Worm (Caenorhabditis elegans) whole organism, L4 larva: ENCODE data around the gene F53F4.2.

ENCODE experiments used
- D1046.2 ChIP-seq: fragments of 200-800 bp; sonication (Bioruptor generic); IDR thresholded peaks from 2 replicates; pipeline ENCODE4 v1.3.6; 2022; ENCODE audit warnings: missing genetic modification characterization, missing compliant biosample characterization
- F37D6.2 ChIP-seq: sonication (generic microtip); optimal IDR thresholded peaks from 2 replicates; lab custom pipeline; 2016; ENCODE audit warnings: mild to moderate bottlenecking, missing genetic modification characterization, missing compliant biosample characterization
- F49E8.2 ChIP-seq: sonication (generic microtip); optimal IDR thresholded peaks from 2 replicates; lab custom pipeline; 2016; ENCODE audit warnings: missing compliant biosample characterization, mild to moderate bottlenecking, missing genetic modification characterization, borderline replicate concordance
- R02D3.7 ChIP-seq: fragments of 150-350 bp; sonication (generic microtip); optimal IDR thresholded peaks from 3 replicates; lab custom pipeline; 2014; ENCODE audit warnings: missing biosample characterization, missing genetic modification characterization
- Y105C5A.15 ChIP-seq: fragments of 200-800 bp; sonication (Bioruptor generic); IDR thresholded peaks from 2 replicates; pipeline ENCODE4 v1.3.6; 2022; ENCODE audit warnings: missing genetic modification characterization, missing compliant biosample characterization
- Y48G9A.11 ChIP-seq: fragments of 200-800 bp; sonication (Bioruptor generic); IDR thresholded peaks from 2 replicates; pipeline ENCODE4 v1.3.6; 2022; ENCODE audit warnings: missing genetic modification reagents, missing genetic modification characterization, missing compliant biosample characterization
- Y75B8A.6 ChIP-seq: fragments of 200-800 bp; sonication (Bioruptor generic); IDR thresholded peaks from 2 replicates; pipeline ENCODE4 v1.3.6; 2022; ENCODE audit warnings: missing genetic modification reagents, missing genetic modification characterization, missing compliant biosample characterization
- ZK337.2 ChIP-seq: fragments of 200-800 bp; sonication (Bioruptor generic); IDR thresholded peaks from 2 replicates; pipeline ENCODE4 v1.3.6; 2022; ENCODE audit warnings: missing genetic modification reagents, missing genetic modification characterization, missing compliant biosample characterization
- aha-1 ChIP-seq: fragments of 150-350 bp; peaks from one replicate; lab custom pipeline; 2014; ENCODE audit warnings: missing biosample characterization, missing genetic modification characterization
- arid-1 ChIP-seq: fragments of 200-800 bp; sonication (Bioruptor generic); conservative IDR thresholded peaks from 2 replicates; pipeline ENCODE4 v1.3.6; 2022; ENCODE audit warnings: missing genetic modification reagents, missing genetic modification characterization, missing compliant biosample characterization
- attf-4 ChIP-seq: sonication (generic microtip); optimal IDR thresholded peaks from 3 replicates; lab custom pipeline; 2017; ENCODE audit warnings: missing biosample characterization, missing genetic modification characterization
- ces-1 ChIP-seq: fragments of 150-350 bp; sonication (generic microtip); optimal IDR thresholded peaks from 4 replicates; lab custom pipeline; 2014; ENCODE audit warnings: missing biosample characterization, missing genetic modification reagents, missing genetic modification characterization
- daf-19 ChIP-seq: fragments of 200-800 bp; sonication (Bioruptor generic); conservative IDR thresholded peaks from 2 replicates; pipeline ENCODE4 v1.3.6; 2022; ENCODE audit warnings: missing genetic modification characterization, missing compliant biosample characterization
- daf-8 ChIP-seq: fragments of 200-800 bp; sonication (Bioruptor generic); IDR thresholded peaks from 2 replicates; pipeline ENCODE4 v1.3.6; 2022; ENCODE audit warnings: missing genetic modification characterization, missing compliant biosample characterization
- dmd-9 ChIP-seq: fragments of 200-800 bp; sonication (Bioruptor generic); IDR thresholded peaks from 2 replicates; pipeline ENCODE4 v1.3.6; 2022; ENCODE audit warnings: missing genetic modification reagents, missing genetic modification characterization, missing compliant biosample characterization
- dpl-1 ChIP-seq: fragments of 150-350 bp; optimal IDR thresholded peaks from 2 replicates; lab custom pipeline; 2014; ENCODE audit warnings: missing biosample characterization, missing genetic modification reagents, missing genetic modification characterization
- duxl-1 ChIP-seq: sonication (generic microtip); optimal IDR thresholded peaks from 2 replicates; lab custom pipeline; 2016; ENCODE audit warnings: mild to moderate bottlenecking, missing genetic modification characterization, moderate library complexity, missing compliant biosample characterization; ENCODE audit not compliant: poor library complexity
- egl-27 ChIP-seq: sonication (generic microtip); optimal IDR thresholded peaks from 3 replicates; lab custom pipeline; 2017; ENCODE audit warnings: missing biosample characterization, missing genetic modification reagents, missing genetic modification characterization
- egl-43 ChIP-seq: fragments of 200-800 bp; sonication (Bioruptor generic); IDR thresholded peaks from 2 replicates; pipeline ENCODE4 v1.3.6; 2022; ENCODE audit warnings: missing genetic modification reagents, missing genetic modification characterization, missing compliant biosample characterization
- gei-8 ChIP-seq: fragments of 200-800 bp; sonication (Bioruptor generic); optimal IDR thresholded peaks from 2 replicates; lab custom pipeline; 2018; ENCODE audit warnings: mild to moderate bottlenecking, missing genetic modification characterization, missing compliant biosample characterization
- jun-1 ChIP-seq: fragments of 150-350 bp; optimal IDR thresholded peaks from 2 replicates; lab custom pipeline; 2014; ENCODE audit warnings: missing biosample characterization, missing genetic modification reagents, missing genetic modification characterization
- lin-13 ChIP-seq: fragments of 150-350 bp; optimal IDR thresholded peaks from 2 replicates; lab custom pipeline; 2014; ENCODE audit warnings: missing biosample characterization, missing genetic modification reagents, missing genetic modification characterization
- lin-39 ChIP-seq: fragments of 150-350 bp; optimal IDR thresholded peaks from 2 replicates; lab custom pipeline; 2014; ENCODE audit warnings: missing biosample characterization, missing genetic modification reagents, missing genetic modification characterization
- madf-5 ChIP-seq, 2 experiments: fragments of 200-800 bp; sonication (Bioruptor generic); IDR thresholded peaks; 2 replicates each; pipeline ENCODE4 v1.3.6; 2022; ENCODE audit warnings: missing compliant biosample characterization in 2 of 2, missing genetic modification characterization in 2 of 2
- nhr-102 ChIP-seq: sonication (generic microtip); optimal IDR thresholded peaks from 2 replicates; lab custom pipeline; 2016; ENCODE audit warnings: mild to moderate bottlenecking, missing genetic modification characterization, moderate library complexity, missing compliant biosample characterization
- nhr-6 ChIP-seq: fragments of 150-350 bp; optimal IDR thresholded peaks from 2 replicates; lab custom pipeline; 2014; ENCODE audit warnings: missing biosample characterization, missing genetic modification characterization
- nhr-77 ChIP-seq: fragments of 150-350 bp; optimal IDR thresholded peaks from 2 replicates; lab custom pipeline; 2014; ENCODE audit warnings: missing biosample characterization, missing genetic modification characterization
- php-3 ChIP-seq: fragments of 200-800 bp; sonication (Bioruptor generic); IDR thresholded peaks from 2 replicates; pipeline ENCODE4 v1.3.6; 2022; ENCODE audit warnings: missing genetic modification reagents, missing genetic modification characterization, missing compliant biosample characterization
- sdz-12 ChIP-seq: fragments of 200-800 bp; sonication (Bioruptor generic); optimal IDR thresholded peaks from 2 replicates; lab custom pipeline; 2018; ENCODE audit warnings: mild to moderate bottlenecking, missing genetic modification characterization, missing compliant biosample characterization
- set-16 ChIP-seq: fragments of 200-800 bp; sonication (Bioruptor generic); IDR thresholded peaks from 2 replicates; pipeline ENCODE4 v1.3.6; 2022; ENCODE audit warnings: missing genetic modification reagents, missing genetic modification characterization, missing compliant biosample characterization
- skn-1 ChIP-seq: fragments of 150-350 bp; optimal IDR thresholded peaks from 2 replicates; lab custom pipeline; 2014; ENCODE audit warnings: missing biosample characterization, missing genetic modification characterization
- spr-1 ChIP-seq: sonication (generic microtip); optimal IDR thresholded peaks from 2 replicates; lab custom pipeline; 2016; ENCODE audit warnings: mild to moderate bottlenecking, missing genetic modification characterization, missing compliant biosample characterization
- unc-130 ChIP-seq: sonication (generic microtip); optimal IDR thresholded peaks from 2 replicates; lab custom pipeline; 2016; ENCODE audit warnings: missing genetic modification reagents, missing genetic modification characterization, missing compliant biosample characterization
- unc-39 ChIP-seq: sonication (generic microtip); optimal IDR thresholded peaks from 2 replicates; lab custom pipeline; 2017; ENCODE audit warnings: missing biosample characterization, missing genetic modification characterization
- unc-62 ChIP-seq, 3 experiments: fragments of 150-350 bp in 1 of 3; sonication (generic microtip); optimal IDR thresholded peaks in 2 of 3; peaks in 1 of 3; 1 replicate in 1 of 3; 2 replicates in 2 of 3; lab custom pipeline; 2014 to 2017; ENCODE audit warnings: missing biosample characterization in 3 of 3, missing genetic modification characterization in 3 of 3, missing genetic modification reagents in 3 of 3, missing genotype in 1 of 3
- zip-11 ChIP-seq: fragments of 200-800 bp; sonication (Bioruptor generic); IDR thresholded peaks from 2 replicates; pipeline ENCODE4 v1.3.6; 2022; ENCODE audit warnings: missing genetic modification characterization, missing compliant biosample characterization
- zip-2 ChIP-seq: fragments of 150-350 bp; optimal IDR thresholded peaks from 2 replicates; lab custom pipeline; 2014; ENCODE audit warnings: missing biosample characterization, missing genetic modification characterization

Gene F53F4.2

ce11 chrV:13565197-13565596, 24.2 kb downstream of the F53F4.2 start (continued):
- TF ChIP-seq jun-1 (tag; lab: Kevin White, UChicago) (peak; percentile 17), unc-62 (GFP tag; optimal IDR thresholded peaks at IDR 0.05 in 1 of 2; lab: Kevin White, UChicago) (peak in 1 of 2 experiments; percentile 80), unc-62 (tag; optimal IDR thresholded peaks at IDR 0.05; lab: Kevin White, UChicago) (no peak), Y75B8A.6 (GFP tag; lab: Robert Waterston, UW) (no peak), lin-13 (peak; percentile 29), egl-27 (tag; lab: Kevin White, UChicago) (no peak), dmd-9 (GFP tag; lab: Robert Waterston, UW) (no peak), dpl-1 (GFP tag; lab: Kevin White, UChicago) (peak; percentile 84), daf-19 (GFP tag; lab: Robert Waterston, UW) (no peak), egl-43 (GFP tag; lab: Robert Waterston, UW) (no peak), nhr-77 (tag; lab: Kevin White, UChicago) (peak; percentile 89), skn-1 (tag; lab: Kevin White, UChicago) (no peak), madf-5 (GFP tag; IDR thresholded peaks at IDR 0.05; lab: Robert Waterston, UW) (no peak), daf-8 (GFP tag; lab: Robert Waterston, UW) (no peak), unc-39 (tag; lab: Kevin White, UChicago) (no peak), duxl-1 (tag; lab: Kevin White, UChicago) (peak; percentile 70), nhr-102 (tag; lab: Kevin White, UChicago) (peak; percentile 83), lin-39 (no peak), sdz-12 (no peak), ZK337.2 (GFP tag; lab: Robert Waterston, UW) (no peak), spr-1 (tag; lab: Kevin White, UChicago) (peak; percentile 69), arid-1 (peak; percentile 66), F37D6.2 (tag; lab: Kevin White, UChicago) (no peak), attf-4 (tag; lab: Kevin White, UChicago) (no peak), Y48G9A.11 (GFP tag; lab: Robert Waterston, UW) (no peak; the same call in 1 of the 2 replicates), php-3 (peak; percentile 69), aha-1 (tag; lab: Kevin White, UChicago) (peak; percentile 74), unc-130 (GFP tag; lab: Kevin White, UChicago) (no peak), Y105C5A.15 (GFP tag; lab: Robert Waterston, UW) (no peak), F49E8.2 (tag; lab: Kevin White, UChicago) (no peak), nhr-6 (peak; percentile 98), D1046.2 (GFP tag; lab: Robert Waterston, UW) (no peak), zip-2 (no peak)

- TF ChIP-seq gei-8 (GFP tag; lab: Kevin White, UChicago) (no peak), unc-62 (GFP tag; optimal IDR thresholded peaks at IDR 0.05 in 1 of 2; lab: Kevin White, UChicago) (peak in 1 of 2 experiments; percentile 87), unc-62 (tag; optimal IDR thresholded peaks at IDR 0.05; lab: Kevin White, UChicago) (no peak)
- TF ChIP-seq, all 104 proteins: peak for 1
Observed at ce11 chrV:13563841-13564240, 25.6 kb downstream of the F53F4.2 start, which contains the start of gene grl-17. Gene grl-17 (minus strand): TSS chrV:13563941.

- TF ChIP-seq R02D3.7 (no peak), set-16 (GFP tag; lab: Robert Waterston, UW) (peak; percentile 90)
Observed at ce11 chrV:13562748-13563147, 26.6 kb downstream of the F53F4.2 start.

ce11 chrV:13559978-13560377, 29.4 kb downstream of the F53F4.2 start, which contains the start of gene C56A3.8:
Gene C56A3.8 (plus strand): TSS chrV:13560278.
- TF ChIP-seq nhr-102 (tag; lab: Kevin White, UChicago) (no peak), dpl-1 (GFP tag; lab: Kevin White, UChicago) (no peak), unc-130 (GFP tag; lab: Kevin White, UChicago) (peak; percentile 19), sdz-12 (no peak), zip-11 (GFP tag; lab: Robert Waterston, UW) (no peak), ces-1 (GFP tag; lab: Kevin White, UChicago) (no peak)
